Worm (Caenorhabditis elegans): ENCODE measurements around the gene W04B5.8.

Gene W04B5.8

DNA sequence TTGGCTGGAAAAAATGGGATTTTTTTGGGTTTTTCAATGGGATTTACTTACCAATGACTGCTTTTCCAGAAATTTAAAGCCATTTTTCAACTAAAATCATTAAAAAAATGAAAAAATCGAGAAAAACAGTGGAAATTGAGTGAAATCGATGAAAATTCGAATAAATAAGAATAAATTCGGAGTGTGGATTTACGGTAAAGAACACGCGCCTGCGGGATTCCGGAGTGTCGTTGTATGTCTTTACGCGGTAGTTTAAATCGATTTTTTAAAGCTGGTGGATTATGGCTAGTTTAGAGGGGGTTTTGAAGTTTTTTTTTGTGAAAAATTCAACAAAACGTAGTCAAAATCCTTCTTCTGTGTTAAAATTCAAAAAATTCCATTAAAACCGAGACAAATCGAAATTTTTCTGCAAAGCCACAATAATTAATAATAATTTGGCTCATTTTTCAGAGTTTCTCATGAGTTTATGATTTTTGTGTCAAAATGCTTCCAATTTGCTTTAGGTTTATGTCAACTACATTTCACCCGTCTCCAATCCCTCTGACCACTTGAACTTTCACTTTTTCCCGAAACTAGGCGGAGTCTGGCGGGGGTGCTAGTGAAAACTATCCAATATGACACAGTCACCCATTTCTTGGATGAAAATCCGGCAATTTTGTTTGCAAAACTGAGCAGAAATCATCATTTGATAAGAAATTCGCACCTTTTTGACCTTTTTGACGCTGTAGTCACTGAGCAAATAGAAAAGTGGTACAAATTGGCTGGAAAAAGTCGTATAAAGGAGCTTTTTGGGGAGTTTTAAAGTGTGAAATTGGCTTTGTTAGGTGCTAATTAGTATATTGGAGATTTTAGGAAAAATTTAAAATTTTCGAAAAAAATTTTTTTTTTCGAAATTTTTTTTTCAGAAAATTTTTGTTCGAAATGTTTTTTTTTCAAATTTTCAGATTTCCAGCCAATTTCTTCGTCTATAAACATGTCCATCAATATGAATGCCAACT lies 24.7 kb upstream of the W04B5.8 start, which contains the start of the genes cic-1 and strm-1:
Gene cic-1 (minus strand): TSS at position 96 of the 998 bp plus-strand sequence.
Gene strm-1 (plus strand): TSS at position 945 of the 998 bp plus-strand sequence.
- TF ChIP-seq dmd-8 (GFP tag; IDR thresholded peaks at IDR 0.05) (no peak), nhr-111 (GFP tag; optimal IDR thresholded peaks at IDR 0.05) (no peak), lsy-2 (tag; optimal IDR thresholded peaks at IDR 0.05) (peak in 1 of 2 experiments; percentile 80), lin-39 (tag; optimal IDR thresholded peaks at IDR 0.05) (no peak), snpc-4 (tag; optimal IDR thresholded peaks at IDR 0.05) (no peak), dmd-9 (GFP tag; IDR thresholded peaks at IDR 0.05) (no peak), lin-15B (tag; optimal IDR thresholded peaks at IDR 0.05) (no peak), aly-2 (tag; optimal IDR thresholded peaks at IDR 0.05) (no peak), nhr-102 (tag; optimal IDR thresholded peaks at IDR 0.05) (no peak), mxl-2 (GFP tag; conservative IDR thresholded peaks at IDR 0.05) (no peak), unc-130 (GFP tag; optimal IDR thresholded peaks at IDR 0.05) (no peak), ZK546.5 (tag; optimal IDR thresholded peaks at IDR 0.05) (no peak), F26F4.8 (GFP tag; conservative IDR thresholded peaks at IDR 0.05) (no peak), nhr-237 (tag; optimal IDR thresholded peaks at IDR 0.05) (no peak), ceh-62 (tag; optimal IDR thresholded peaks at IDR 0.05) (no peak), zip-11 (GFP tag; IDR thresholded peaks at IDR 0.05) (no peak), madf-5 (GFP tag; IDR thresholded peaks at IDR 0.05) (no peak), zfp-2 (tag; optimal IDR thresholded peaks at IDR 0.05) (no peak), tra-1 (GFP tag; IDR thresholded peaks at IDR 0.05) (no peak), sdz-12 (GFP tag; optimal IDR thresholded peaks at IDR 0.05) (no peak), ceh-82 (tag; optimal IDR thresholded peaks at IDR 0.05) (no peak), nhr-41 (GFP tag; IDR thresholded peaks at IDR 0.05) (no peak), nhr-11 (tag; optimal IDR thresholded peaks at IDR 0.05) (no peak), fos-1 (tag; optimal IDR thresholded peaks at IDR 0.05) (no peak), rbr-2 (tag; optimal IDR thresholded peaks at IDR 0.05) (no peak), lir-3 (tag; optimal IDR thresholded peaks at IDR 0.05) (no peak), skn-1 (tag; optimal IDR thresholded peaks at IDR 0.05) (no peak), ceh-44 (GFP tag; IDR thresholded peaks at IDR 0.05) (no peak), gei-8 (GFP tag; optimal IDR thresholded peaks at IDR 0.05) (no peak), Y5F2A.4 (GFP tag; optimal IDR thresholded peaks at IDR 0.05) (no peak), hlh-11 (tag; optimal IDR thresholded peaks at IDR 0.05) (no peak), attf-4 (tag; optimal IDR thresholded peaks at IDR 0.05) (no peak), fkh-10 (GFP tag; optimal IDR thresholded peaks at IDR 0.05) (no peak), vab-7 (GFP tag; IDR thresholded peaks at IDR 0.05) (no peak), nhr-77 (tag; optimal IDR thresholded peaks at IDR 0.05) (no peak), D1046.2 (GFP tag; IDR thresholded peaks at IDR 0.05) (no peak), daf-19 (GFP tag; conservative IDR thresholded peaks at IDR 0.05) (no peak), snpc-1.2 (GFP tag; IDR thresholded peaks at IDR 0.05) (no peak), ztf-7 (tag; optimal IDR thresholded peaks at IDR 0.05) (no peak), ceh-20 (GFP tag; IDR thresholded peaks at IDR 0.05) (no peak), R02D3.7 (tag; optimal IDR thresholded peaks at IDR 0.05) (peak; percentile 74), unc-62 (GFP tag; optimal IDR thresholded peaks at IDR 0.05 in 1 of 2) (peak in 1 of 2 experiments; percentile 4), unc-62 (tag; optimal IDR thresholded peaks at IDR 0.05) (no peak), daf-8 (GFP tag; IDR thresholded peaks at IDR 0.05) (no peak), aha-1 (tag) (peak; percentile 93), duxl-1 (tag; optimal IDR thresholded peaks at IDR 0.05; ENCODE audit: poor library complexity) (no peak), nhr-28 (tag; optimal IDR thresholded peaks at IDR 0.05) (no peak), zag-1 (tag; optimal IDR thresholded peaks at IDR 0.05) (no peak), nhr-10 (tag; optimal IDR thresholded peaks at IDR 0.05) (no peak), zfp-3 (GFP tag; conservative IDR thresholded peaks at IDR 0.05) (no peak), php-3 (GFP tag; IDR thresholded peaks at IDR 0.05) (no peak), Y75B8A.6 (GFP tag; IDR thresholded peaks at IDR 0.05) (no peak)
